Worm (Caenorhabditis elegans): ENCODE results near the gene nlp-41.
A peak's percentile ranks its signal among the peaks of the same experiment; 100 is the strongest.

Gene nlp-41

ce11 chrII:14534000-14534399 lies 16.7 kb upstream of the nlp-41 start, which contains the start of gene C04H5.1:
Gene C04H5.1, plus strand, starts transcription at chrII:14534300.
- TF ChIP-seq fos-1 (tag; optimal IDR thresholded peaks at IDR 0.05) = no peak
- no peak for TF ChIP-seq lsy-2 (tag; optimal IDR thresholded peaks at IDR 0.05)
- no peak for TF ChIP-seq tlp-1 (tag; optimal IDR thresholded peaks at IDR 0.05)
- TF ChIP-seq fkh-10 (GFP tag; optimal IDR thresholded peaks at IDR 0.05) = no peak
- TF ChIP-seq unc-98 (GFP tag; IDR thresholded peaks at IDR 0.05) = no peak
- no peak for TF ChIP-seq lin-15B (tag; optimal IDR thresholded peaks at IDR 0.05)
- TF ChIP-seq F16B12.6 (tag; optimal IDR thresholded peaks at IDR 0.05) = no peak
- no peak for TF ChIP-seq sptf-1 (tag; optimal IDR thresholded peaks at IDR 0.05)
- TF ChIP-seq unc-130 (tag; optimal IDR thresholded peaks at IDR 0.05) = no peak
- no peak for TF ChIP-seq ceh-90 (tag; optimal IDR thresholded peaks at IDR 0.05)

- TF ChIP-seq hpl-2 (GFP tag; optimal IDR thresholded peaks at IDR 0.05) (no peak), efl-1 (optimal IDR thresholded peaks at IDR 0.05) (no peak), efl-1 (GFP tag; optimal IDR thresholded peaks at IDR 0.05 in 1 of 2) (peak in 1 of 2 experiments; percentile 51), swsn-7 (tag; optimal IDR thresholded peaks at IDR 0.05) (no peak), efl-3 (GFP tag; optimal IDR thresholded peaks at IDR 0.05) (no peak), unc-30 (tag; optimal IDR thresholded peaks at IDR 0.05) (no peak)
Measured at ce11 chrII:14537728-14538127, 13.0 kb upstream of the nlp-41 start, which contains the start of the genes clec-147 and C04H5.7. Gene clec-147, minus strand, starts transcription at chrII:14537828. Gene C04H5.7, plus strand, starts transcription at chrII:14537946.

- TF ChIP-seq snpc-4 (tag; optimal IDR thresholded peaks at IDR 0.05) (no peak), ceh-8 (GFP tag; optimal IDR thresholded peaks at IDR 0.05) (no peak), elt-2 (tag; optimal IDR thresholded peaks at IDR 0.05) (peak; percentile 12)
Measured at ce11 chrII:14540551-14540950, 10.2 kb upstream of the nlp-41 start.

- no peak for TF ChIP-seq unc-130 (tag; optimal IDR thresholded peaks at IDR 0.05)
- no peak for TF ChIP-seq efl-3 (GFP tag; optimal IDR thresholded peaks at IDR 0.05)
- no peak for TF ChIP-seq ets-5 (GFP tag; IDR thresholded peaks at IDR 0.05)
- peak; percentile 28 for TF ChIP-seq egl-13 (tag; optimal IDR thresholded peaks at IDR 0.05)
- peak; percentile 81 for TF ChIP-seq dsc-1 (tag; optimal IDR thresholded peaks at IDR 0.05)
- TF ChIP-seq xbp-1 (tag; optimal IDR thresholded peaks at IDR 0.05) = no peak
Measured at ce11 chrII:14548691-14549090, 2.0 kb upstream of the nlp-41 start, which contains the start of gene gcy-29. Gene gcy-29, minus strand, starts transcription at chrII:14548791.

- TF ChIP-seq fkh-10 (GFP tag; optimal IDR thresholded peaks at IDR 0.05) = peak; percentile 55
- no peak for TF ChIP-seq nhr-28 (tag; optimal IDR thresholded peaks at IDR 0.05)
Measured at ce11 chrII:14555019-14555418, 4.3 kb downstream of the nlp-41 start.

- TF ChIP-seq ceh-82 (tag; optimal IDR thresholded peaks at IDR 0.05) = peak; percentile 61 to 74 (median 63)
- peak; percentile 74 for TF ChIP-seq jun-1 (tag; optimal IDR thresholded peaks at IDR 0.05)
- TF ChIP-seq aha-1 (tag; optimal IDR thresholded peaks at IDR 0.05) = peak; percentile 6
- peak; percentile 74 to 83 (median 77) for TF ChIP-seq dpl-1 (GFP tag; optimal IDR thresholded peaks at IDR 0.05)
- TF ChIP-seq nhr-237 (tag; optimal IDR thresholded peaks at IDR 0.05) = peak; percentile 46
- TF ChIP-seq ceh-8 (GFP tag; optimal IDR thresholded peaks at IDR 0.05) = peak; percentile 95
- peak; percentile 71 for TF ChIP-seq lin-13 (GFP tag; optimal IDR thresholded peaks at IDR 0.05)
- TF ChIP-seq nhr-71 (tag; optimal IDR thresholded peaks at IDR 0.05) = peak; percentile 99
- TF ChIP-seq ets-5 (GFP tag; IDR thresholded peaks at IDR 0.05) = peak; percentile 92; the same call in 1 of the 2 replicates
- TF ChIP-seq sup-37 (GFP tag; optimal IDR thresholded peaks at IDR 0.05) = peak; percentile 83
- TF ChIP-seq hlh-4 (tag; optimal IDR thresholded peaks at IDR 0.05) = peak; percentile 67
- peak; percentile 98 for TF ChIP-seq fkh-8 (tag; optimal IDR thresholded peaks at IDR 0.05)
- TF ChIP-seq C04F5.9 (tag; optimal IDR thresholded peaks at IDR 0.05) = peak; percentile 97
- peak; percentile 97 for TF ChIP-seq nhr-20 (tag; optimal IDR thresholded peaks at IDR 0.05)
- peak; percentile 85 to 86 for TF ChIP-seq efl-1 (optimal IDR thresholded peaks at IDR 0.05)
- TF ChIP-seq efl-1 (GFP tag; optimal IDR thresholded peaks at IDR 0.05 in 1 of 2) = peak; percentile 77 to 98
- peak; percentile 77 for TF ChIP-seq snpc-4 (tag; optimal IDR thresholded peaks at IDR 0.05)
- peak; percentile 96 for TF ChIP-seq egl-13 (tag; optimal IDR thresholded peaks at IDR 0.05)
- TF ChIP-seq fkh-10 (GFP tag; optimal IDR thresholded peaks at IDR 0.05) = peak; percentile 65
- peak; percentile 100 for TF ChIP-seq mab-9 (GFP tag; IDR thresholded peaks at IDR 0.05)
- peak; percentile 26 for TF ChIP-seq fos-1 (tag; optimal IDR thresholded peaks at IDR 0.05)
- peak in 1 of 2 experiments; percentile 96 for TF ChIP-seq ztf-11 (tag; optimal IDR thresholded peaks at IDR 0.05)
- peak; percentile 33 for TF ChIP-seq skn-1 (tag; optimal IDR thresholded peaks at IDR 0.05)
- TF ChIP-seq ztf-4 (tag; optimal IDR thresholded peaks at IDR 0.05) = peak; percentile 63
- TF ChIP-seq unc-130 (tag; optimal IDR thresholded peaks at IDR 0.05) = peak; percentile 81
- TF ChIP-seq efl-3 (GFP tag; optimal IDR thresholded peaks at IDR 0.05) = peak; percentile 73
- peak in 1 of 2 experiments; percentile 81 for TF ChIP-seq mdl-1 (tag; optimal IDR thresholded peaks at IDR 0.05)
- TF ChIP-seq swsn-7 (tag; optimal IDR thresholded peaks at IDR 0.05) = peak; percentile 97
Measured at ce11 chrII:14561549-14562115, 10.9 kb downstream of the nlp-41 start, which contains the start of gene mog-4. Gene mog-4, minus strand, starts transcription at chrII:14561599.

Data from whole organism, L1 larva.